Worm (Caenorhabditis elegans) whole organism, L2 larva: ENCODE data around the gene M70.5.

Experiments used
- C34F6.9 ChIP-seq: fragments of 150-350 bp; optimal IDR thresholded peaks from 2 replicates; lab custom pipeline; 2014; ENCODE audit warnings: missing biosample characterization, missing genetic modification characterization
- R02D3.7 ChIP-seq: fragments of 150-350 bp; optimal IDR thresholded peaks from 2 replicates; lab custom pipeline; 2014; ENCODE audit warnings: missing biosample characterization, missing genetic modification characterization
- Y55F3AM.14 ChIP-seq: fragments of 200-800 bp; sonication (Bioruptor generic); optimal IDR thresholded peaks from 2 replicates; lab custom pipeline; 2018; ENCODE audit warnings: mild to moderate bottlenecking, missing genetic modification characterization, missing compliant biosample characterization
- ZK546.5 ChIP-seq: sonication (generic microtip); optimal IDR thresholded peaks from 2 replicates; lab custom pipeline; 2017; ENCODE audit warnings: missing biosample characterization, missing genetic modification characterization
- alr-1 ChIP-seq: fragments of 150-350 bp; optimal IDR thresholded peaks from 2 replicates; lab custom pipeline; 2014; ENCODE audit warnings: missing biosample characterization, missing genetic modification characterization
- aly-2 ChIP-seq: fragments of 150-350 bp; optimal IDR thresholded peaks from 2 replicates; lab custom pipeline; 2014; ENCODE audit warnings: missing biosample characterization, missing genetic modification characterization
- ama-1 ChIP-seq: fragments of 150-350 bp; optimal IDR thresholded peaks from 2 replicates; lab custom pipeline; 2018; ENCODE audit warnings: inconsistent platforms
- blmp-1 ChIP-seq: sonication (generic microtip); optimal IDR thresholded peaks from 2 replicates; lab custom pipeline; 2017; ENCODE audit warnings: missing genetic modification characterization, mild to moderate bottlenecking, missing compliant biosample characterization, antibody characterized with exemption, moderate library complexity; ENCODE audit not compliant: insufficient read depth
- ceh-16 ChIP-seq: fragments of 150-350 bp; optimal IDR thresholded peaks from 2 replicates; lab custom pipeline; 2014; ENCODE audit warnings: missing biosample characterization, missing genetic modification characterization
- dmd-4 ChIP-seq: sonication (generic microtip); optimal IDR thresholded peaks from 2 replicates; lab custom pipeline; 2017; ENCODE audit warnings: missing biosample characterization, missing genetic modification characterization
- egl-27 ChIP-seq: sonication (generic microtip); optimal IDR thresholded peaks from 3 replicates; lab custom pipeline; 2017; ENCODE audit warnings: missing biosample characterization, missing genetic modification reagents, missing genetic modification characterization
- elt-1 ChIP-seq: fragments of 150-350 bp; optimal IDR thresholded peaks from 2 replicates; lab custom pipeline; 2014; ENCODE audit warnings: missing biosample characterization, missing genetic modification characterization
- elt-3 ChIP-seq: sonication (generic microtip); optimal IDR thresholded peaks from 2 replicates; lab custom pipeline; 2017; ENCODE audit warnings: missing biosample characterization, missing genetic modification characterization
- fos-1 ChIP-seq: fragments of 150-350 bp; optimal IDR thresholded peaks from 2 replicates; lab custom pipeline; 2014; ENCODE audit warnings: missing biosample characterization, missing genetic modification characterization
- lin-11 ChIP-seq: fragments of 150-350 bp; sonication (generic microtip); optimal IDR thresholded peaks from 2 replicates; lab custom pipeline; 2014; ENCODE audit warnings: missing biosample characterization, missing genetic modification characterization, inconsistent platforms, mixed read lengths
- lin-13 ChIP-seq: fragments of 150-350 bp; optimal IDR thresholded peaks from 2 replicates; lab custom pipeline; 2014; ENCODE audit warnings: missing biosample characterization, missing genetic modification reagents, missing genetic modification characterization
- lin-39 ChIP-seq: fragments of 150-350 bp; optimal IDR thresholded peaks from 2 replicates; lab custom pipeline; 2014; ENCODE audit warnings: missing biosample characterization, missing genetic modification reagents, missing genetic modification characterization
- lsy-2 ChIP-seq, 2 experiments: fragments of 150-350 bp in 1 of 2; sonication (generic microtip) in 1 of 2; optimal IDR thresholded peaks; 2 replicates each; lab custom pipeline; 2014 to 2017; ENCODE audit warnings: missing biosample characterization in 2 of 2, missing genetic modification characterization in 2 of 2
- mbf-1 ChIP-seq: sonication (generic microtip); optimal IDR thresholded peaks from 2 replicates; lab custom pipeline; 2017; ENCODE audit warnings: missing biosample characterization, missing genetic modification characterization
- mdl-1 ChIP-seq, 2 experiments: fragments of 150-350 bp in 1 of 2; sonication (generic microtip) in 1 of 2; optimal IDR thresholded peaks; 2 replicates each; lab custom pipeline; 2017; ENCODE audit warnings: missing biosample characterization in 2 of 2, missing genetic modification characterization in 2 of 2
- nhr-10 ChIP-seq: sonication (generic microtip); optimal IDR thresholded peaks from 2 replicates; lab custom pipeline; 2017; ENCODE audit warnings: missing biosample characterization, missing genetic modification characterization
- nhr-11 ChIP-seq: fragments of 150-350 bp; optimal IDR thresholded peaks from 2 replicates; lab custom pipeline; 2014; ENCODE audit warnings: missing biosample characterization, missing genetic modification characterization
- nhr-12 ChIP-seq: fragments of 150-350 bp; optimal IDR thresholded peaks from 2 replicates; lab custom pipeline; 2014; ENCODE audit warnings: missing biosample characterization, missing genetic modification characterization
- nhr-129 ChIP-seq: fragments of 150-350 bp; optimal IDR thresholded peaks from 2 replicates; lab custom pipeline; 2014; ENCODE audit warnings: missing biosample characterization, missing genetic modification characterization
- nhr-21 ChIP-seq: fragments of 150-350 bp; optimal IDR thresholded peaks from 2 replicates; lab custom pipeline; 2014; ENCODE audit warnings: missing biosample characterization, missing genetic modification characterization
- nhr-23 ChIP-seq: fragments of 150-350 bp; optimal IDR thresholded peaks from 2 replicates; lab custom pipeline; 2014; ENCODE audit warnings: missing biosample characterization, missing genetic modification reagents, missing genetic modification characterization
- nhr-237 ChIP-seq: fragments of 150-350 bp; optimal IDR thresholded peaks from 2 replicates; lab custom pipeline; 2014; ENCODE audit warnings: missing biosample characterization, missing genetic modification characterization
- nhr-77 ChIP-seq: fragments of 150-350 bp; optimal IDR thresholded peaks from 2 replicates; lab custom pipeline; 2014; ENCODE audit warnings: missing biosample characterization, missing genetic modification characterization
- peb-1 ChIP-seq: fragments of 150-350 bp; optimal IDR thresholded peaks from 2 replicates; lab custom pipeline; 2014; ENCODE audit warnings: missing biosample characterization, missing genetic modification characterization
- sem-4 ChIP-seq: fragments of 150-350 bp; optimal IDR thresholded peaks from 2 replicates; lab custom pipeline; 2014; ENCODE audit warnings: missing biosample characterization, missing genetic modification reagents, missing genetic modification characterization
- skn-1 ChIP-seq: sonication (generic microtip); optimal IDR thresholded peaks from 2 replicates; lab custom pipeline; 2017; ENCODE audit warnings: missing biosample characterization, missing genetic modification characterization
- sma-3 ChIP-seq: sonication (generic microtip); optimal IDR thresholded peaks from 2 replicates; lab custom pipeline; 2016; ENCODE audit warnings: missing genetic modification reagents, missing genetic modification characterization, missing compliant biosample characterization
- snpc-4 ChIP-seq: fragments of 150-350 bp; optimal IDR thresholded peaks from 2 replicates; lab custom pipeline; 2014; ENCODE audit warnings: missing biosample characterization, missing genetic modification characterization
- unc-55 ChIP-seq: fragments of 150-350 bp; sonication (generic microtip); optimal IDR thresholded peaks from 3 replicates; lab custom pipeline; 2014; ENCODE audit warnings: missing biosample characterization, missing genetic modification reagents, missing genetic modification characterization
- unc-62 ChIP-seq: fragments of 150-350 bp; optimal IDR thresholded peaks from 2 replicates; lab custom pipeline; 2014; ENCODE audit warnings: missing biosample characterization, missing genetic modification reagents, missing genetic modification characterization
- zag-1 ChIP-seq: fragments of 150-350 bp; optimal IDR thresholded peaks from 2 replicates; lab custom pipeline; 2014; ENCODE audit warnings: missing biosample characterization, missing genetic modification characterization
- ztf-1 ChIP-seq: fragments of 200-800 bp; sonication (Bioruptor generic); conservative IDR thresholded peaks from 2 replicates; pipeline ENCODE4 v1.3.6; 2022; ENCODE audit warnings: missing genetic modification characterization, missing compliant biosample characterization
- ztf-11 ChIP-seq: sonication (generic microtip); optimal IDR thresholded peaks from 2 replicates; lab custom pipeline; 2017; ENCODE audit warnings: missing biosample characterization, missing genetic modification characterization
- ztf-4 ChIP-seq: fragments of 150-350 bp; optimal IDR thresholded peaks from 2 replicates; lab custom pipeline; 2014; ENCODE audit warnings: missing biosample characterization, missing genetic modification characterization

Gene M70.5

ce11 chrIV:2236654-2237613, 38.5 kb downstream of the M70.5 start:
- no peak for TF ChIP-seq ZK546.5
- no peak for TF ChIP-seq lin-11 (tag; lab: Kevin White, UChicago)
- TF ChIP-seq sma-3: no peak
- no peak for TF ChIP-seq ztf-1 (GFP tag; lab: Robert Waterston, UW)
- no peak for TF ChIP-seq nhr-237
- TF ChIP-seq alr-1 (tag; lab: Kevin White, UChicago): no peak
- no peak for TF ChIP-seq C34F6.9 (tag; lab: Kevin White, UChicago)
- TF ChIP-seq unc-55 (GFP tag; lab: Kevin White, UChicago): no peak
- TF ChIP-seq lin-13: no peak
- no peak for TF ChIP-seq nhr-129
- no peak for TF ChIP-seq unc-62 (GFP tag; lab: Kevin White, UChicago)
- TF ChIP-seq lsy-2 (tag; optimal IDR thresholded peaks at IDR 0.05; lab: Kevin White, UChicago): no peak
- no peak for TF ChIP-seq sem-4
- TF ChIP-seq zag-1 (tag; lab: Kevin White, UChicago): no peak
- TF ChIP-seq snpc-4 (tag; lab: Kevin White, UChicago): no peak
- TF ChIP-seq ztf-4 (tag; lab: Kevin White, UChicago): no peak
- no peak for TF ChIP-seq elt-3
- no peak for TF ChIP-seq dmd-4 (tag; lab: Kevin White, UChicago)
- no peak for TF ChIP-seq lin-39 (tag; lab: Kevin White, UChicago)

ce11 chrIV:2235983-2236382, 39.4 kb downstream of the M70.5 start:
- no peak for TF ChIP-seq ztf-1 (GFP tag; lab: Robert Waterston, UW)
- no peak for TF ChIP-seq mbf-1
- no peak for TF ChIP-seq nhr-77 (tag; lab: Kevin White, UChicago)
- no peak for TF ChIP-seq nhr-11 (tag; lab: Kevin White, UChicago)
- no peak for TF ChIP-seq aly-2 (tag; lab: Kevin White, UChicago)
- no peak for TF ChIP-seq Y55F3AM.14
- TF ChIP-seq nhr-12: no peak
- no peak for TF ChIP-seq nhr-10 (tag; lab: Kevin White, UChicago)
- TF ChIP-seq fos-1: no peak
- TF ChIP-seq sma-3: no peak
- TF ChIP-seq elt-1 (tag; lab: Kevin White, UChicago): no peak
- no peak for TF ChIP-seq unc-55 (GFP tag; lab: Kevin White, UChicago)

- TF ChIP-seq skn-1 (tag; lab: Kevin White, UChicago) (no peak), unc-62 (GFP tag; lab: Kevin White, UChicago) (no peak), lin-39 (tag; lab: Kevin White, UChicago) (no peak), R02D3.7 (tag; lab: Kevin White, UChicago) (no peak), ama-1 (lab: Kevin White, UChicago) (no peak), egl-27 (tag; lab: Kevin White, UChicago) (no peak), nhr-23 (tag; lab: Kevin White, UChicago) (no peak), ztf-11 (tag; lab: Kevin White, UChicago) (no peak), dmd-4 (tag; lab: Kevin White, UChicago) (no peak)
- TF ChIP-seq, all 48 proteins: peak for 0
Measured at ce11 chrIV:2228678-2229077, 46.7 kb downstream of the M70.5 start.

- TF ChIP-seq ztf-11 (tag; lab: Kevin White, UChicago) (no peak), nhr-10 (tag; lab: Kevin White, UChicago) (no peak), nhr-23 (tag; lab: Kevin White, UChicago) (no peak)
Measured at ce11 chrIV:2223685-2224084, 51.7 kb downstream of the M70.5 start.

ce11 chrIV:2223144-2223543, 52.3 kb downstream of the M70.5 start:
- TF ChIP-seq unc-55 (GFP tag; lab: Kevin White, UChicago): no peak
- no peak for TF ChIP-seq peb-1 (tag; lab: Kevin White, UChicago)
- TF ChIP-seq C34F6.9 (tag; lab: Kevin White, UChicago): no peak
- no peak for TF ChIP-seq mdl-1 (tag; optimal IDR thresholded peaks at IDR 0.05; lab: Kevin White, UChicago)
- TF ChIP-seq nhr-21 (tag; lab: Kevin White, UChicago): no peak
- no peak for TF ChIP-seq unc-62 (GFP tag; lab: Kevin White, UChicago)
- no peak for TF ChIP-seq elt-1 (tag; lab: Kevin White, UChicago)
- TF ChIP-seq blmp-1 (tag; lab: Kevin White, UChicago): no peak
- TF ChIP-seq ceh-16 (tag; lab: Kevin White, UChicago): no peak
- TF ChIP-seq ztf-4 (tag; lab: Kevin White, UChicago): no peak
- TF ChIP-seq nhr-23 (tag; lab: Kevin White, UChicago): no peak
- TF ChIP-seq nhr-10 (tag; lab: Kevin White, UChicago): no peak
- TF ChIP-seq lin-13: no peak
- TF ChIP-seq, all 48 proteins: peak for 0
